Worm (Caenorhabditis elegans) whole organism, L4 larva: Measurements from ENCODE around the gene T26A5.2.

Experiments
- Y105C5A.15 ChIP-seq: fragments of 200-800 bp; sonication (Bioruptor generic); IDR thresholded peaks from 2 replicates; pipeline ENCODE4 v1.3.6; 2022; ENCODE audit warnings: missing genetic modification characterization, missing compliant biosample characterization
- Y5F2A.4 ChIP-seq: fragments of 200-800 bp; sonication (Bioruptor generic); optimal IDR thresholded peaks from 2 replicates; lab custom pipeline; 2018; ENCODE audit warnings: mild to moderate bottlenecking, missing genetic modification characterization, missing compliant biosample characterization
- Y75B8A.6 ChIP-seq: fragments of 200-800 bp; sonication (Bioruptor generic); IDR thresholded peaks from 2 replicates; pipeline ENCODE4 v1.3.6; 2022; ENCODE audit warnings: missing genetic modification reagents, missing genetic modification characterization, missing compliant biosample characterization
- ZK337.2 ChIP-seq: fragments of 200-800 bp; sonication (Bioruptor generic); IDR thresholded peaks from 2 replicates; pipeline ENCODE4 v1.3.6; 2022; ENCODE audit warnings: missing genetic modification reagents, missing genetic modification characterization, missing compliant biosample characterization
- ama-1 ChIP-seq: fragments of 150-350 bp; optimal IDR thresholded peaks from 2 replicates; lab custom pipeline; 2014; ENCODE audit warnings: inconsistent platforms, mixed read lengths
- arid-1 ChIP-seq: fragments of 200-800 bp; sonication (Bioruptor generic); conservative IDR thresholded peaks from 2 replicates; pipeline ENCODE4 v1.3.6; 2022; ENCODE audit warnings: missing genetic modification reagents, missing genetic modification characterization, missing compliant biosample characterization
- ceh-20 ChIP-seq: fragments of 200-800 bp; sonication (Bioruptor generic); IDR thresholded peaks from 2 replicates; pipeline ENCODE4 v1.3.6; 2022; ENCODE audit warnings: missing genetic modification reagents, missing genetic modification characterization, missing compliant biosample characterization
- ceh-32 ChIP-seq: sonication (generic microtip); optimal IDR thresholded peaks from 2 replicates; lab custom pipeline; 2016; ENCODE audit warnings: mild to moderate bottlenecking, missing genetic modification characterization, missing compliant biosample characterization; ENCODE audit not compliant: poor library complexity
- ceh-44 ChIP-seq: fragments of 200-800 bp; sonication (Bioruptor generic); IDR thresholded peaks from 2 replicates; pipeline ENCODE4 v1.3.6; 2022; ENCODE audit warnings: missing genetic modification reagents, missing genetic modification characterization, missing compliant biosample characterization
- ces-1 ChIP-seq: fragments of 150-350 bp; sonication (generic microtip); optimal IDR thresholded peaks from 4 replicates; lab custom pipeline; 2014; ENCODE audit warnings: missing biosample characterization, missing genetic modification reagents, missing genetic modification characterization
- cey-2 ChIP-seq: sonication (generic microtip); optimal IDR thresholded peaks from 3 replicates; lab custom pipeline; 2017; ENCODE audit warnings: missing genetic modification characterization, mild to moderate bottlenecking, missing compliant biosample characterization, antibody characterized with exemption, borderline replicate concordance; ENCODE audit not compliant: insufficient read depth
- ctbp-1 ChIP-seq: fragments of 200-800 bp; sonication (Bioruptor generic); IDR thresholded peaks from 2 replicates; pipeline ENCODE4 v1.3.6; 2022; ENCODE audit warnings: missing genetic modification reagents, missing genetic modification characterization, missing compliant biosample characterization
- daf-16 ChIP-seq, 3 experiments: sonication (generic microtip); optimal IDR thresholded peaks; 2 replicates each; lab custom pipeline; 2016 to 2017; ENCODE audit warnings: missing genetic modification characterization in 3 of 3, missing genetic modification reagents in 3 of 3, mild to moderate bottlenecking in 2 of 3, missing compliant biosample characterization in 2 of 3, missing biosample characterization in 1 of 3, moderate library complexity in 1 of 3
- daf-19 ChIP-seq: fragments of 200-800 bp; sonication (Bioruptor generic); conservative IDR thresholded peaks from 2 replicates; pipeline ENCODE4 v1.3.6; 2022; ENCODE audit warnings: missing genetic modification characterization, missing compliant biosample characterization
- daf-8 ChIP-seq: fragments of 200-800 bp; sonication (Bioruptor generic); IDR thresholded peaks from 2 replicates; pipeline ENCODE4 v1.3.6; 2022; ENCODE audit warnings: missing genetic modification characterization, missing compliant biosample characterization
- dmd-6 ChIP-seq: fragments of 200-800 bp; sonication (Bioruptor generic); IDR thresholded peaks from 2 replicates; pipeline ENCODE4 v1.3.6; 2022; ENCODE audit warnings: missing genetic modification reagents, missing genetic modification characterization, missing compliant biosample characterization
- dmd-9 ChIP-seq: fragments of 200-800 bp; sonication (Bioruptor generic); IDR thresholded peaks from 2 replicates; pipeline ENCODE4 v1.3.6; 2022; ENCODE audit warnings: missing genetic modification reagents, missing genetic modification characterization, missing compliant biosample characterization
- dpl-1 ChIP-seq: fragments of 150-350 bp; optimal IDR thresholded peaks from 2 replicates; lab custom pipeline; 2014; ENCODE audit warnings: missing biosample characterization, missing genetic modification reagents, missing genetic modification characterization
- fkh-10 ChIP-seq: fragments of 150-350 bp; optimal IDR thresholded peaks from 2 replicates; lab custom pipeline; 2014; ENCODE audit warnings: missing biosample characterization, missing genetic modification reagents, missing genetic modification characterization
- hlh-30 ChIP-seq: sonication (generic microtip); optimal IDR thresholded peaks from 2 replicates; lab custom pipeline; 2017; ENCODE audit warnings: antibody characterized with exemption, mild to moderate bottlenecking, missing genetic modification characterization, missing compliant biosample characterization; ENCODE audit not compliant: insufficient read depth
- lim-7 ChIP-seq: fragments of 200-800 bp; sonication (Bioruptor generic); IDR thresholded peaks from 2 replicates; pipeline ENCODE4 v1.3.6; 2022; ENCODE audit warnings: missing genetic modification characterization, missing compliant biosample characterization
- lin-1 ChIP-seq: fragments of 200-800 bp; sonication (Bioruptor generic); IDR thresholded peaks from 2 replicates; pipeline ENCODE4 v1.3.6; 2022; ENCODE audit warnings: missing genetic modification reagents, missing genetic modification characterization, missing compliant biosample characterization
- lin-15B ChIP-seq: fragments of 150-350 bp; sonication (generic microtip); optimal IDR thresholded peaks from 3 replicates; lab custom pipeline; 2014; ENCODE audit warnings: missing biosample characterization, missing genetic modification characterization
- lin-29 ChIP-seq: fragments of 200-800 bp; sonication (Bioruptor generic); IDR thresholded peaks from 2 replicates; pipeline ENCODE4 v1.3.6; 2022; ENCODE audit warnings: missing genetic modification reagents, missing genetic modification characterization, missing compliant biosample characterization
- lsy-2 ChIP-seq, 2 experiments: fragments of 150-350 bp in 1 of 2; sonication (generic microtip) in 1 of 2; optimal IDR thresholded peaks; 2 replicates each; lab custom pipeline; 2014 to 2017; ENCODE audit warnings: missing biosample characterization in 2 of 2, missing genetic modification characterization in 2 of 2
- mdl-1 ChIP-seq, 2 experiments: fragments of 150-350 bp in 1 of 2; sonication (generic microtip) in 1 of 2; optimal IDR thresholded peaks; 2 replicates each; lab custom pipeline; 2014 to 2017; ENCODE audit warnings: missing biosample characterization in 2 of 2, missing genetic modification characterization in 2 of 2
- mep-1 ChIP-seq: fragments of 150-350 bp; sonication (generic microtip); optimal IDR thresholded peaks from 3 replicates; lab custom pipeline; 2014; ENCODE audit warnings: missing biosample characterization, missing genetic modification characterization
- mes-2 ChIP-seq: sonication (generic microtip); optimal IDR thresholded peaks from 2 replicates; lab custom pipeline; 2016; ENCODE audit warnings: missing genotype, mild to moderate bottlenecking, missing genetic modification characterization, missing compliant biosample characterization; ENCODE audit not compliant: poor library complexity, severe bottlenecking
- mxl-2 ChIP-seq: fragments of 200-800 bp; sonication (Bioruptor generic); conservative IDR thresholded peaks from 2 replicates; pipeline ENCODE4 v1.3.6; 2022; ENCODE audit warnings: missing genetic modification reagents, missing genetic modification characterization, missing compliant biosample characterization
- mxl-3 ChIP-seq: fragments of 200-800 bp; sonication (Bioruptor generic); optimal IDR thresholded peaks from 2 replicates; lab custom pipeline; 2018; ENCODE audit warnings: mild to moderate bottlenecking, missing genetic modification characterization, missing compliant biosample characterization
- nhr-102 ChIP-seq: sonication (generic microtip); optimal IDR thresholded peaks from 2 replicates; lab custom pipeline; 2016; ENCODE audit warnings: mild to moderate bottlenecking, missing genetic modification characterization, moderate library complexity, missing compliant biosample characterization
- nhr-28 ChIP-seq: fragments of 150-350 bp; optimal IDR thresholded peaks from 2 replicates; lab custom pipeline; 2014; ENCODE audit warnings: missing biosample characterization, missing genetic modification characterization
- nhr-42 ChIP-seq: fragments of 200-800 bp; sonication (Bioruptor generic); IDR thresholded peaks from 2 replicates; pipeline ENCODE4 v1.3.6; 2022; ENCODE audit warnings: missing genetic modification characterization, missing compliant biosample characterization
- nhr-6 ChIP-seq: fragments of 150-350 bp; optimal IDR thresholded peaks from 2 replicates; lab custom pipeline; 2014; ENCODE audit warnings: missing biosample characterization, missing genetic modification characterization
- pha-4 ChIP-seq, 2 experiments: fragments of 150-350 bp in 1 of 2; fragments of 200-800 bp in 1 of 2; sonication (Bioruptor generic) in 1 of 2; IDR thresholded peaks in 1 of 2; optimal IDR thresholded peaks in 1 of 2; 2 replicates each; pipeline versions ENCODE4 v1.3.6 to Lab custom; 2014 to 2022; ENCODE audit warnings: missing genetic modification characterization in 2 of 2, missing genetic modification reagents in 2 of 2, missing biosample characterization in 1 of 2, missing compliant biosample characterization in 1 of 2
- pqm-1 ChIP-seq: sonication (generic microtip); optimal IDR thresholded peaks from 2 replicates; lab custom pipeline; 2017; ENCODE audit warnings: missing biosample characterization, missing genetic modification characterization
- rbr-2 ChIP-seq: sonication (generic microtip); optimal IDR thresholded peaks from 2 replicates; lab custom pipeline; 2016; ENCODE audit warnings: missing genotype, missing genetic modification characterization, missing compliant biosample characterization
- skn-1 ChIP-seq: fragments of 150-350 bp; optimal IDR thresholded peaks from 2 replicates; lab custom pipeline; 2014; ENCODE audit warnings: missing biosample characterization, missing genetic modification characterization
- spr-1 ChIP-seq: sonication (generic microtip); optimal IDR thresholded peaks from 2 replicates; lab custom pipeline; 2016; ENCODE audit warnings: mild to moderate bottlenecking, missing genetic modification characterization, missing compliant biosample characterization
- tra-1 ChIP-seq: fragments of 200-800 bp; sonication (Bioruptor generic); IDR thresholded peaks from 2 replicates; pipeline ENCODE4 v1.3.6; 2022; ENCODE audit warnings: missing genetic modification reagents, missing genetic modification characterization, missing compliant biosample characterization
- unc-130 ChIP-seq: sonication (generic microtip); optimal IDR thresholded peaks from 2 replicates; lab custom pipeline; 2016; ENCODE audit warnings: missing genetic modification reagents, missing genetic modification characterization, missing compliant biosample characterization
- zfp-3 ChIP-seq: fragments of 200-800 bp; sonication (Bioruptor generic); conservative IDR thresholded peaks from 2 replicates; pipeline ENCODE4 v1.3.6; 2022; ENCODE audit warnings: missing genetic modification reagents, missing genetic modification characterization, missing compliant biosample characterization
- zip-2 ChIP-seq: fragments of 150-350 bp; optimal IDR thresholded peaks from 2 replicates; lab custom pipeline; 2014; ENCODE audit warnings: missing biosample characterization, missing genetic modification characterization
- ztf-11 ChIP-seq: fragments of 150-350 bp; optimal IDR thresholded peaks from 2 replicates; lab custom pipeline; 2014; ENCODE audit warnings: missing biosample characterization, missing genetic modification characterization

Gene T26A5.2

ce11 chrIII:6453665-6454064 is 13.4 kb upstream of the T26A5.2 start (continued):
- TF ChIP-seq dmd-6 (peak; percentile 65), mes-2 (tag; lab: Kevin White, UChicago) (peak; percentile 93), rbr-2 (peak; percentile 87), spr-1 (tag; lab: Kevin White, UChicago) (peak; percentile 80), pqm-1 (peak; percentile 27), daf-8 (GFP tag; lab: Robert Waterston, UW) (no peak), daf-19 (no peak), mdl-1 (tag; optimal IDR thresholded peaks at IDR 0.05; lab: Kevin White, UChicago) (peak in 1 of 2 experiments; percentile 66), ztf-11 (tag; lab: Kevin White, UChicago) (no peak), Y5F2A.4 (GFP tag; lab: Kevin White, UChicago) (no peak), ama-1 (lab: Kevin White, UChicago) (peak; percentile 38), lin-15B (tag; lab: Kevin White, UChicago) (no peak), ceh-20 (GFP tag; lab: Robert Waterston, UW) (peak; percentile 74), ces-1 (GFP tag; lab: Kevin White, UChicago) (no peak), mep-1 (tag; lab: Kevin White, UChicago) (peak; percentile 95), dmd-9 (no peak), lsy-2 (tag; optimal IDR thresholded peaks at IDR 0.05; lab: Kevin White, UChicago) (peak; percentile 71 to 92), ceh-44 (GFP tag; lab: Robert Waterston, UW) (no peak), nhr-102 (tag; lab: Kevin White, UChicago) (peak; percentile 8), daf-16 (GFP tag; optimal IDR thresholded peaks at IDR 0.05; lab: Kevin White, UChicago) (no peak), daf-16 (tag; optimal IDR thresholded peaks at IDR 0.05; lab: Kevin White, UChicago) (peak; percentile 67), lim-7 (no peak), mxl-3 (GFP tag; lab: Kevin White, UChicago) (peak; percentile 71), zip-2 (peak; percentile 39), lin-29 (GFP tag; lab: Robert Waterston, UW) (no peak), nhr-42 (0 out of 2 replicates have a peak, but pooled peaks have one; percentile 11), Y75B8A.6 (GFP tag; lab: Robert Waterston, UW) (no peak), pha-4 (GFP tag; IDR thresholded peaks at IDR 0.05; lab: Robert Waterston, UW) (peak; percentile 52; the same call in 1 of the 2 replicates), pha-4 (tag; optimal IDR thresholded peaks at IDR 0.05; lab: Kevin White, UChicago) (no peak), lin-1 (GFP tag; lab: Robert Waterston, UW) (peak; percentile 66), tra-1 (GFP tag; lab: Robert Waterston, UW) (peak; percentile 43; the same call in 1 of the 2 replicates), mxl-2 (no peak), zfp-3 (GFP tag; lab: Robert Waterston, UW) (no peak), nhr-6 (tag; lab: Kevin White, UChicago) (peak; percentile 88), nhr-28 (peak; percentile 80)

DNA sequence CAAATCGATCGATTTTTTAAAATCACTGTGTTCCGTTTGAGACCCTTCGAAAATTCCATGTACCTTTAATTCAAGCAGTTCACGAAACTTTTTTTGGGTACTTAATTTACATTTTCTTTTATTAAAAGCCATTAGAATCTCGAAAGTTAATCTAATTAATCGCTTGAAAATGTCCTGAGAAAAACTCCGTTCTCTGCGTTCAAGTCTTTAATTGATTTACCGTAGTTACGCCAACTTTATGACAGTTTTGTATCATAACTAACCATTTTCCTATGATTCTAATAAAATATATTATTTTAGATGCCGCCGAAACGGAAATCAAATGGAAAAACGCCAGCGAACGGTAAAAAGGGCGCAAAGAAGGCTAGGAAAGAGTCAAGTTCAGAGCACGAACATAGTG is 12.9 kb upstream of the T26A5.2 start, which contains the start of gene jhdm-1:
TSS of gene jhdm-1 (plus strand) at position 301 of the 400 bp plus-strand sequence.
- TF ChIP-seq skn-1 (no peak), ctbp-1 (GFP tag; lab: Robert Waterston, UW) (no peak), ZK337.2 (GFP tag; lab: Robert Waterston, UW) (no peak), fkh-10 (no peak), zfp-3 (GFP tag; lab: Robert Waterston, UW) (no peak), pqm-1 (no peak), unc-130 (GFP tag; lab: Kevin White, UChicago) (no peak), zip-2 (no peak), ceh-32 (tag; lab: Kevin White, UChicago) (no peak), arid-1 (no peak), dpl-1 (GFP tag; lab: Kevin White, UChicago) (no peak), cey-2 (tag; lab: Kevin White, UChicago) (no peak), lin-1 (GFP tag; lab: Robert Waterston, UW) (no peak), hlh-30 (tag; lab: Kevin White, UChicago) (no peak), ces-1 (GFP tag; lab: Kevin White, UChicago) (no peak), Y105C5A.15 (GFP tag; lab: Robert Waterston, UW) (no peak)
